Fruit fly (Drosophila melanogaster) whole organism, embryonic: ENCODE data around the gene CG42246.

Experiments
- Hsf ChIP-seq: fragments of 200-800 bp; sonication (Bioruptor generic); optimal IDR thresholded peaks from 3 replicates; lab custom pipeline; 2016; ENCODE audit warnings: missing biosample characterization, missing genetic modification characterization
- Kr ChIP-seq: fragments of 200-800 bp; sonication (Bioruptor generic); optimal IDR thresholded peaks from 2 replicates; lab custom pipeline; 2017; ENCODE audit warnings: missing biosample characterization, mild to moderate bottlenecking, missing genetic modification characterization
- Meics ChIP-seq: fragments of 200-800 bp; sonication (Bioruptor generic); optimal IDR thresholded peaks from 2 replicates; lab custom pipeline; 2017; ENCODE audit warnings: missing biosample characterization, mild to moderate bottlenecking, missing genetic modification characterization
- kah ChIP-seq: fragments of 200-800 bp; sonication (Bioruptor generic); optimal IDR thresholded peaks from 2 replicates; lab custom pipeline; 2018; ENCODE audit warnings: missing biosample characterization, mild to moderate bottlenecking, missing genetic modification characterization

- TF ChIP-seq Hsf (GFP tag; lab: Kevin White, UChicago) (no peak), kah (GFP tag; lab: Kevin White, UChicago) (no peak), Meics (no peak), Kr (no peak)
Measured at dm6 chrX:7424742-7425141, 13.0 kb upstream of the CG42246 start, which contains the start of gene CG15036.
